Worm (Caenorhabditis elegans) whole organism, L2 larva: ENCODE measurements around the gene Y57G11B.5.

ENCODE experiments used
- C34F6.9 ChIP-seq: fragments of 150-350 bp; optimal IDR thresholded peaks from 2 replicates; lab custom pipeline; 2014; ENCODE audit warnings: missing biosample characterization, missing genetic modification characterization
- R02D3.7 ChIP-seq: fragments of 150-350 bp; optimal IDR thresholded peaks from 2 replicates; lab custom pipeline; 2014; ENCODE audit warnings: missing biosample characterization, missing genetic modification characterization
- Y55F3AM.14 ChIP-seq: fragments of 200-800 bp; sonication (Bioruptor generic); optimal IDR thresholded peaks from 2 replicates; lab custom pipeline; 2018; ENCODE audit warnings: mild to moderate bottlenecking, missing genetic modification characterization, missing compliant biosample characterization
- ZK546.5 ChIP-seq: sonication (generic microtip); optimal IDR thresholded peaks from 2 replicates; lab custom pipeline; 2017; ENCODE audit warnings: missing biosample characterization, missing genetic modification characterization
- aly-2 ChIP-seq: fragments of 150-350 bp; optimal IDR thresholded peaks from 2 replicates; lab custom pipeline; 2014; ENCODE audit warnings: missing biosample characterization, missing genetic modification characterization
- ama-1 ChIP-seq: fragments of 150-350 bp; optimal IDR thresholded peaks from 2 replicates; lab custom pipeline; 2018; ENCODE audit warnings: inconsistent platforms
- blmp-1 ChIP-seq: sonication (generic microtip); optimal IDR thresholded peaks from 2 replicates; lab custom pipeline; 2017; ENCODE audit warnings: missing genetic modification characterization, mild to moderate bottlenecking, missing compliant biosample characterization, antibody characterized with exemption, moderate library complexity; ENCODE audit not compliant: insufficient read depth
- ceh-16 ChIP-seq: fragments of 150-350 bp; optimal IDR thresholded peaks from 2 replicates; lab custom pipeline; 2014; ENCODE audit warnings: missing biosample characterization, missing genetic modification characterization
- ceh-82 ChIP-seq: fragments of 150-350 bp; optimal IDR thresholded peaks from 2 replicates; lab custom pipeline; 2014; ENCODE audit warnings: missing biosample characterization, missing genetic modification characterization
- crh-2 ChIP-seq: sonication (generic microtip); optimal IDR thresholded peaks from 2 replicates; lab custom pipeline; 2017; ENCODE audit warnings: missing biosample characterization, missing genetic modification characterization
- dmd-4 ChIP-seq: sonication (generic microtip); optimal IDR thresholded peaks from 2 replicates; lab custom pipeline; 2017; ENCODE audit warnings: missing biosample characterization, missing genetic modification characterization
- elt-1 ChIP-seq: fragments of 150-350 bp; optimal IDR thresholded peaks from 2 replicates; lab custom pipeline; 2014; ENCODE audit warnings: missing biosample characterization, missing genetic modification characterization
- elt-3 ChIP-seq: sonication (generic microtip); optimal IDR thresholded peaks from 2 replicates; lab custom pipeline; 2017; ENCODE audit warnings: missing biosample characterization, missing genetic modification characterization
- fos-1 ChIP-seq: fragments of 150-350 bp; optimal IDR thresholded peaks from 2 replicates; lab custom pipeline; 2014; ENCODE audit warnings: missing biosample characterization, missing genetic modification characterization
- gmeb-1 ChIP-seq: fragments of 150-350 bp; optimal IDR thresholded peaks from 2 replicates; lab custom pipeline; 2014; ENCODE audit warnings: missing biosample characterization, missing genetic modification characterization
- lin-11 ChIP-seq: fragments of 150-350 bp; sonication (generic microtip); optimal IDR thresholded peaks from 2 replicates; lab custom pipeline; 2014; ENCODE audit warnings: missing biosample characterization, missing genetic modification characterization, inconsistent platforms, mixed read lengths
- lin-13 ChIP-seq: fragments of 150-350 bp; optimal IDR thresholded peaks from 2 replicates; lab custom pipeline; 2014; ENCODE audit warnings: missing biosample characterization, missing genetic modification reagents, missing genetic modification characterization
- lin-39 ChIP-seq: fragments of 150-350 bp; optimal IDR thresholded peaks from 2 replicates; lab custom pipeline; 2014; ENCODE audit warnings: missing biosample characterization, missing genetic modification reagents, missing genetic modification characterization
- mab-5 ChIP-seq: fragments of 150-350 bp; optimal IDR thresholded peaks from 2 replicates; lab custom pipeline; 2014; ENCODE audit warnings: missing biosample characterization, missing genetic modification characterization
- nhr-11 ChIP-seq: fragments of 150-350 bp; optimal IDR thresholded peaks from 2 replicates; lab custom pipeline; 2014; ENCODE audit warnings: missing biosample characterization, missing genetic modification characterization
- nhr-12 ChIP-seq: fragments of 150-350 bp; optimal IDR thresholded peaks from 2 replicates; lab custom pipeline; 2014; ENCODE audit warnings: missing biosample characterization, missing genetic modification characterization
- nhr-129 ChIP-seq: fragments of 150-350 bp; optimal IDR thresholded peaks from 2 replicates; lab custom pipeline; 2014; ENCODE audit warnings: missing biosample characterization, missing genetic modification characterization
- nhr-21 ChIP-seq: fragments of 150-350 bp; optimal IDR thresholded peaks from 2 replicates; lab custom pipeline; 2014; ENCODE audit warnings: missing biosample characterization, missing genetic modification characterization
- nhr-23 ChIP-seq: fragments of 150-350 bp; optimal IDR thresholded peaks from 2 replicates; lab custom pipeline; 2014; ENCODE audit warnings: missing biosample characterization, missing genetic modification reagents, missing genetic modification characterization
- nhr-25 ChIP-seq: fragments of 150-350 bp; sonication (generic microtip); optimal IDR thresholded peaks from 3 replicates; lab custom pipeline; 2014; ENCODE audit warnings: missing biosample characterization, missing genetic modification characterization
- skn-1 ChIP-seq: sonication (generic microtip); optimal IDR thresholded peaks from 2 replicates; lab custom pipeline; 2017; ENCODE audit warnings: missing biosample characterization, missing genetic modification characterization
- sma-3 ChIP-seq: sonication (generic microtip); optimal IDR thresholded peaks from 2 replicates; lab custom pipeline; 2016; ENCODE audit warnings: missing genetic modification reagents, missing genetic modification characterization, missing compliant biosample characterization
- sma-9 ChIP-seq, 2 experiments: fragments of 150-350 bp in 1 of 2; sonication (generic microtip) in 1 of 2; optimal IDR thresholded peaks; 2 replicates each; lab custom pipeline; 2014 to 2016; ENCODE audit warnings: missing genetic modification characterization in 2 of 2, mild to moderate bottlenecking in 1 of 2, missing biosample characterization in 1 of 2, missing compliant biosample characterization in 1 of 2, missing genetic modification reagents in 1 of 2, moderate library complexity in 1 of 2
- snpc-4 ChIP-seq: fragments of 150-350 bp; optimal IDR thresholded peaks from 2 replicates; lab custom pipeline; 2014; ENCODE audit warnings: missing biosample characterization, missing genetic modification characterization
- unc-39 ChIP-seq: fragments of 150-350 bp; optimal IDR thresholded peaks from 2 replicates; lab custom pipeline; 2014; ENCODE audit warnings: missing biosample characterization, missing genetic modification characterization
- unc-62 ChIP-seq: fragments of 150-350 bp; optimal IDR thresholded peaks from 2 replicates; lab custom pipeline; 2014; ENCODE audit warnings: missing biosample characterization, missing genetic modification reagents, missing genetic modification characterization
- zag-1 ChIP-seq: fragments of 150-350 bp; optimal IDR thresholded peaks from 2 replicates; lab custom pipeline; 2014; ENCODE audit warnings: missing biosample characterization, missing genetic modification characterization
- ztf-1 ChIP-seq: fragments of 200-800 bp; sonication (Bioruptor generic); conservative IDR thresholded peaks from 2 replicates; pipeline ENCODE4 v1.3.6; 2022; ENCODE audit warnings: missing genetic modification characterization, missing compliant biosample characterization
- ztf-11 ChIP-seq: sonication (generic microtip); optimal IDR thresholded peaks from 2 replicates; lab custom pipeline; 2017; ENCODE audit warnings: missing biosample characterization, missing genetic modification characterization
- ztf-4 ChIP-seq: fragments of 150-350 bp; optimal IDR thresholded peaks from 2 replicates; lab custom pipeline; 2014; ENCODE audit warnings: missing biosample characterization, missing genetic modification characterization

Gene Y57G11B.5

ce11 chrIV:14576471-14576870, 1.9 kb downstream of the Y57G11B.5 start:
- peak; percentile 28 for TF ChIP-seq snpc-4 (tag; lab: Kevin White, UChicago)
- peak; percentile 23 for TF ChIP-seq gmeb-1 (tag; lab: Kevin White, UChicago)
- TF ChIP-seq C34F6.9 (tag; lab: Kevin White, UChicago): no peak
- TF ChIP-seq crh-2: peak; percentile 25
- TF ChIP-seq skn-1 (tag; lab: Kevin White, UChicago): no peak
- no peak for TF ChIP-seq nhr-23
- TF ChIP-seq nhr-25: no peak
- TF ChIP-seq nhr-129: peak; percentile 51
- peak; percentile 32 for TF ChIP-seq sma-3 (GFP tag; lab: Kevin White, UChicago)
- peak; percentile 4 for TF ChIP-seq nhr-21 (tag; lab: Kevin White, UChicago)

- TF ChIP-seq nhr-12 (tag; lab: Kevin White, UChicago) (no peak), dmd-4 (tag; lab: Kevin White, UChicago) (no peak), nhr-11 (tag; lab: Kevin White, UChicago) (no peak), ZK546.5 (tag; lab: Kevin White, UChicago) (no peak), ama-1 (lab: Kevin White, UChicago) (no peak), Y55F3AM.14 (GFP tag; lab: Kevin White, UChicago) (no peak), elt-1 (no peak), gmeb-1 (tag; lab: Kevin White, UChicago) (no peak), crh-2 (no peak), mab-5 (tag; lab: Kevin White, UChicago) (no peak), unc-62 (GFP tag; lab: Kevin White, UChicago) (no peak), nhr-23 (no peak), C34F6.9 (tag; lab: Kevin White, UChicago) (no peak), ceh-16 (tag; lab: Kevin White, UChicago) (no peak), fos-1 (tag; lab: Kevin White, UChicago) (no peak), zag-1 (tag; lab: Kevin White, UChicago) (no peak), elt-3 (tag; lab: Kevin White, UChicago) (no peak), blmp-1 (tag; lab: Kevin White, UChicago) (no peak), ztf-11 (tag; lab: Kevin White, UChicago) (no peak)
- TF ChIP-seq, all 48 proteins: peak for 0
These were observed 4.1 kb downstream of the Y57G11B.5 start, which contains the start of gene Y57G11B.8 for ce11 chrIV:14578650-14579193. Gene Y57G11B.8 (minus strand): TSS chrIV:14578700.

DNA sequence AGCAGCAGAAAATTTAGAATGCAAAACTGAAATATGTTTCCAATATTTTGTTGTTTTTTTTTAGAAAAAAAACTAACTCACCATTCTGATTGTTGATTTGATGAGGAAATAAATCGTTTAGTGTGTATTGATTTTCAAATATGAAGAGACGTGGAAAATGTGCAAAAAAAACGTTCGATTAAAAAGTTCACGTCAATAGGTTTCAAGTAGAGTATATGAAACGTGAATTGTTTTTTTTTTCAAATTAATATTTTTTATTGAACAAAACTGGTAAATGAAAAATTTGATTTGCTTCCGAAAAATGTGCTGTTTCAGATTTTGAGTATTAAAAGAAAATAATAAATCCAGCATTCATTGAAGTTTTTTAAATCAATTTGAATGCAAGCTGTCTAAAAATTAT, 6.3 kb downstream of the Y57G11B.5 start, which contains the start of gene irld-18:
Gene irld-18 (minus strand): TSS at position 101 of the 400 bp plus-strand sequence.
- no peak for TF ChIP-seq ztf-4
- TF ChIP-seq lin-39 (tag; lab: Kevin White, UChicago): no peak
- TF ChIP-seq ZK546.5 (tag; lab: Kevin White, UChicago): no peak
- no peak for TF ChIP-seq unc-39
- TF ChIP-seq nhr-23: no peak
- no peak for TF ChIP-seq nhr-12 (tag; lab: Kevin White, UChicago)
- TF ChIP-seq sma-9 (GFP tag; optimal IDR thresholded peaks at IDR 0.05; lab: Kevin White, UChicago): no peak
- TF ChIP-seq sma-9 (tag; optimal IDR thresholded peaks at IDR 0.05; lab: Kevin White, UChicago): no peak
- TF ChIP-seq nhr-25: no peak
- no peak for TF ChIP-seq zag-1 (tag; lab: Kevin White, UChicago)
- TF ChIP-seq Y55F3AM.14 (GFP tag; lab: Kevin White, UChicago): no peak
- no peak for TF ChIP-seq lin-11 (tag; lab: Kevin White, UChicago)
- no peak for TF ChIP-seq R02D3.7 (tag; lab: Kevin White, UChicago)
- no peak for TF ChIP-seq ztf-1 (GFP tag; lab: Robert Waterston, UW)

DNA sequence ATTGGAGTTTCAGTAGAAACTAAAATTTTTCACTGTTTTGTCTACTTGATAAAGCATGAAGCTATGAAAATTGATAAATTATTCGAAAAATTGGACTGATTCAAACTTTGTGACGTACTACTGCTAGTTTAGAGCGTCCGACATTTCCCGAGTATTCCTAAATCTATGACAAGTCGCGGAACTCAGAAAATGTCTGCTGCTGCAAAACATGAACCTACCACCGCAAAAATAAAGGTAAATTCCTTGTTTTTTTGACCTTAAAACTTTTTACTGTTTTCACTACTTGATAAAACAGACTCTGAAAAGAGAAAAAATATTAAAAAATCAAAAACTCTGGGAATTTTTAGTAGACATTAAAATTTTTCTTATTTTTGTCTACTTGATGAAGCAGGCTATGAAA, 12.1 kb downstream of the Y57G11B.5 start:
- TF ChIP-seq R02D3.7 (tag; lab: Kevin White, UChicago): no peak
- TF ChIP-seq zag-1 (tag; lab: Kevin White, UChicago): no peak
- no peak for TF ChIP-seq ama-1 (lab: Kevin White, UChicago)
- TF ChIP-seq lin-39 (tag; lab: Kevin White, UChicago): no peak
- no peak for TF ChIP-seq aly-2
- TF ChIP-seq ceh-82 (tag; lab: Kevin White, UChicago): no peak
- no peak for TF ChIP-seq elt-1
- TF ChIP-seq nhr-25: no peak
- TF ChIP-seq ztf-1 (GFP tag; lab: Robert Waterston, UW): no peak
- TF ChIP-seq ztf-11 (tag; lab: Kevin White, UChicago): no peak
- TF ChIP-seq lin-13 (GFP tag; lab: Kevin White, UChicago): no peak
- TF ChIP-seq fos-1 (tag; lab: Kevin White, UChicago): no peak
